Fruit fly (Drosophila melanogaster): ENCODE results near the gene Scr.
A peak's percentile ranks its signal among the peaks of the same experiment; 100 is the strongest.

Gene Scr

DNA sequence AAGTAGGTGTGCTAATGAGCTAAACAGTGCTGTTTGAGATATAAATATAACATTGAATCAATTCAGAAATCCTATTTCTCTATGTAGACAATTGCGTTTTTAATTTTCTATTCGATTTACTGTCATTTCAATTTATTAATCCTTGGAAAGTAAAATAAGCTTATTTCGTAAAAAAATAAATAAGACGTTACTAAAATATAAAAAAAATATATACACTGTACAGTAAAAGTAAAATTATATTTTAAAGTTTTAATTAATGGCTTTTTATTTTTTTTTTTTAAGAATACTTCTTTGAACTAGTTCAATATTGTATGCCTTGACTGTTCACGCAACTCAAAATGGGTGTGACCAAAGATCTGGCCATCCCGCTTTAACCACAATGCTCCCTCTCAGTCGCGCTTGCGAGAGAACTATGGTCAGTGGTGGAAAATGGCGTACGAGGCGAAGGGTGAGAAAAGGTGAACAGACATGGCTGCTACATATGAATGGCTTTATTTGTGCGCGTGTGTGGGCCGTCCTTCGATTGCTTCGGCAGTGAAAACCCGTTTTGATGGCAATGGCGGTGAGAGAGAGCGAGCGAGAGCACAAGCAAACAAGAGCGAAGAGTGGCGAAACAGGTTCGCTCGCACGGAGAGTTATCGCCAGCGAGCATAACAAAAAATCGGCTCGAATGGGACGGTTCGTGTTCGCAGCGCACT lies 58.4 kb downstream of the Scr start, which contains the start of gene Dfd:
Gene Dfd, plus strand, starts transcription at position 648 of the 698 bp plus-strand sequence.
- TF ChIP-seq Mio (GFP tag; optimal IDR thresholded peaks at IDR 0.05): no peak
- no peak for TF ChIP-seq Hr78 (GFP tag; optimal IDR thresholded peaks at IDR 0.05)
- TF ChIP-seq woc (GFP tag; optimal IDR thresholded peaks at IDR 0.05): peak; percentile 6
- no peak for TF ChIP-seq CG9705 (GFP tag; optimal IDR thresholded peaks at IDR 0.05)
- no peak for TF ChIP-seq N (GFP tag; optimal IDR thresholded peaks at IDR 0.05)
- TF ChIP-seq Vsx2 (GFP tag; optimal IDR thresholded peaks at IDR 0.05; ENCODE audit: partially characterized antibody): peak; percentile 64
- no peak for TF ChIP-seq ey (GFP tag; optimal IDR thresholded peaks at IDR 0.05)
- no peak for TF ChIP-seq CrebA (GFP tag; optimal IDR thresholded peaks at IDR 0.05; ENCODE audit: borderline replicate concordance)
- TF ChIP-seq dl (GFP tag; optimal IDR thresholded peaks at IDR 0.05; ENCODE audit: insufficient read depth in 1 of 2, partially characterized antibody in 2 of 2): peak in 1 of 2 experiments; percentile 71
- TF ChIP-seq tai (GFP tag; optimal IDR thresholded peaks at IDR 0.05): no peak
- TF ChIP-seq Rel (GFP tag; optimal IDR thresholded peaks at IDR 0.05): no peak
- TF ChIP-seq Rel (tag; optimal IDR thresholded peaks at IDR 0.05): no peak
- peak; percentile 83 for TF ChIP-seq Dif (GFP tag; optimal IDR thresholded peaks at IDR 0.05; ENCODE audit: partially characterized antibody)

DNA sequence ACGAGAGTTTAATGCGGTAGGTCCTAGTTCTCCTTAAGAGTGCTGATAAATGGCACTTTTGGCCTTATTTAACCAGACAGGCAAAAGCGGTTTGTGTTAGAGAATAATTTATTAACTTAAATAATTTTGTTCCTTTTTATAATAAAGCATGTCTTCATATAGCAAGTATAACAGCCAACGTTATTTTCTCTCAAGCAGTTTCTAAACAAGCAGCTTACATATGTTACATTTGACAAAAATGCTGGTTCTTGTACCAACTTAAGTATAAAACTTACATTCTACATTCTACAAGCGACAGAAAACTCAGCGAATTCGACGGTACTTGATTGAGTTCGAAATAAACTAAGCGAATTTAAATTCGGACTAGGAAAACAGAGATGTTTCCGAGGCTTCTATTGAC lies 69.8 kb downstream of the Scr start:
- TF ChIP-seq Myc (optimal IDR thresholded peaks at IDR 0.05) (peak; percentile 74), N (GFP tag; optimal IDR thresholded peaks at IDR 0.05) (no peak)

DNA sequence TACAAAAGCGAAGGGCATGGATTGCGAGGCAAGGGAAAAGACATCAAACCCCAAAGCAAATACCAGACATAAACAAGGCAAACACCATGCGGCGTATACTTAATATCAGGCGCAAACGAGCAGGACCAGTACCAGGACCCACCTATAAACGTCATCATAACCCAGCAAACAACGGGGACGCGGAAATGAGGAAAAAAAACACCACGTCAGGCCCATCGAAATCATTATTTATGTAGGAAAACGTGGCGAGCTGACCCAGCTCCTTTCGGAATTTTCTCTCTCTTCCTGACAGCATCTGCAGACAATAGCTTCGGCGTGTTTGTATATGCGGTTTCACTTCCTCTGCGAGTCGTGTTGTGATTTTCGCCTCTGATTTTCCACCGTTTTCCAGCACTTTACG lies 73.0 kb downstream of the Scr start:
- no peak for TF ChIP-seq lola (GFP tag; optimal IDR thresholded peaks at IDR 0.05)
- TF ChIP-seq woc (GFP tag; optimal IDR thresholded peaks at IDR 0.05): no peak
- no peak for TF ChIP-seq pan (optimal IDR thresholded peaks at IDR 0.05)
- TF ChIP-seq Myc (optimal IDR thresholded peaks at IDR 0.05): no peak
- no peak for TF ChIP-seq dsf (GFP tag; optimal IDR thresholded peaks at IDR 0.05; ENCODE audit: borderline replicate concordance)
- TF ChIP-seq Jra (GFP tag; optimal IDR thresholded peaks at IDR 0.05): no peak
- TF ChIP-seq ey (GFP tag; optimal IDR thresholded peaks at IDR 0.05): no peak
- TF ChIP-seq foxo (GFP tag; optimal IDR thresholded peaks at IDR 0.05): no peak
- TF ChIP-seq rgr (GFP tag; optimal IDR thresholded peaks at IDR 0.05): no peak
- no peak for TF ChIP-seq Hr83 (GFP tag; optimal IDR thresholded peaks at IDR 0.05; ENCODE audit: poor library complexity, severe bottlenecking)
- no peak for TF ChIP-seq fru (GFP tag; optimal IDR thresholded peaks at IDR 0.05)
